Worm (Caenorhabditis elegans): ENCODE data around the gene gop-3.

The gop-3 gene

ce11 chrIII:5254108-5254507, 6.4 kb upstream of the gop-3 start, which contains the start of the genes sumv-1 and gop-1:
TSS of gene sumv-1 (minus strand) at chrIII:5254187.
TSS of gene gop-1 (plus strand) at chrIII:5254438.
- TF ChIP-seq nhr-11 (tag; optimal IDR thresholded peaks at IDR 0.05): no peak
- no peak for TF ChIP-seq ama-1 (optimal IDR thresholded peaks at IDR 0.05)
- no peak for TF ChIP-seq ceh-31 (tag; optimal IDR thresholded peaks at IDR 0.05)
- TF ChIP-seq npax-4 (tag; optimal IDR thresholded peaks at IDR 0.05): no peak
- no peak for TF ChIP-seq che-1 (tag; optimal IDR thresholded peaks at IDR 0.05)
- TF ChIP-seq hlh-6 (tag; optimal IDR thresholded peaks at IDR 0.05): no peak
- TF ChIP-seq fkh-10 (GFP tag; optimal IDR thresholded peaks at IDR 0.05): no peak
- peak; percentile 19 for TF ChIP-seq unc-42 (tag; optimal IDR thresholded peaks at IDR 0.05)

- no peak for TF ChIP-seq madf-2 (tag; optimal IDR thresholded peaks at IDR 0.05)
- TF ChIP-seq ztf-16 (tag; optimal IDR thresholded peaks at IDR 0.05): no peak
- no peak for TF ChIP-seq ceh-14 (tag; optimal IDR thresholded peaks at IDR 0.05)
- no peak for TF ChIP-seq tbx-7 (tag; optimal IDR thresholded peaks at IDR 0.05)
- no peak for TF ChIP-seq ceh-22 (tag; optimal IDR thresholded peaks at IDR 0.05)
These were observed 1.6 kb upstream of the gop-3 start, which contains the start of gene gop-2 for ce11 chrIII:5258918-5259317. TSS of gene gop-2 (plus strand) at chrIII:5259023.

- no peak for TF ChIP-seq ceh-31 (tag; optimal IDR thresholded peaks at IDR 0.05)
- no peak for TF ChIP-seq hlh-8 (tag; optimal IDR thresholded peaks at IDR 0.05)
- TF ChIP-seq fkh-6 (tag; optimal IDR thresholded peaks at IDR 0.05): no peak
- no peak for TF ChIP-seq hlh-13 (GFP tag; optimal IDR thresholded peaks at IDR 0.05)
These were observed 3.0 kb downstream of the gop-3 start, which contains the start of the genes C34E10.9 and hap-1 for ce11 chrIII:5263299-5263993. TSS of gene C34E10.9 (minus strand) at chrIII:5263399. TSS of gene hap-1 (plus strand) at chrIII:5263943.

- TF ChIP-seq T23F11.4 (GFP tag; optimal IDR thresholded peaks at IDR 0.05): no peak
- no peak for TF ChIP-seq pqm-1 (tag; optimal IDR thresholded peaks at IDR 0.05)
- TF ChIP-seq hlh-15 (tag; optimal IDR thresholded peaks at IDR 0.05): no peak
- no peak for TF ChIP-seq K02D7.2 (tag; optimal IDR thresholded peaks at IDR 0.05)
- TF ChIP-seq hlh-8 (tag; optimal IDR thresholded peaks at IDR 0.05): no peak
- TF ChIP-seq unc-42 (tag; optimal IDR thresholded peaks at IDR 0.05): no peak
- TF ChIP-seq pros-1 (tag; optimal IDR thresholded peaks at IDR 0.05): no peak
- no peak for TF ChIP-seq pag-3 (tag; optimal IDR thresholded peaks at IDR 0.05; ENCODE audit: borderline replicate concordance)
- no peak for TF ChIP-seq dve-1 (tag; optimal IDR thresholded peaks at IDR 0.05)
- no peak for TF ChIP-seq ama-1 (optimal IDR thresholded peaks at IDR 0.05)
- TF ChIP-seq lin-11 (tag; optimal IDR thresholded peaks at IDR 0.05): no peak
- TF ChIP-seq ceh-34 (tag; optimal IDR thresholded peaks at IDR 0.05): no peak
- no peak for TF ChIP-seq unc-3 (GFP tag; conservative IDR thresholded peaks at IDR 0.05)
- no peak for TF ChIP-seq unc-3 (tag; optimal IDR thresholded peaks at IDR 0.05)
These were observed 4.3 kb downstream of the gop-3 start, which contains the start of gene gro-1 for ce11 chrIII:5264813-5265212. TSS of gene gro-1 (plus strand) at chrIII:5265113.

ce11 chrIII:5267217-5267906, 6.9 kb downstream of the gop-3 start, which contains the start of gene ZC395.5:
TSS of gene ZC395.5 (plus strand) at chrIII:5267848.
- TF ChIP-seq ets-4 (tag; optimal IDR thresholded peaks at IDR 0.05) (no peak), ref-2 (tag; optimal IDR thresholded peaks at IDR 0.05) (no peak), sox-2 (GFP tag; IDR thresholded peaks at IDR 0.05) (no peak), lim-6 (tag; optimal IDR thresholded peaks at IDR 0.05) (no peak), T23F11.4 (GFP tag; optimal IDR thresholded peaks at IDR 0.05) (no peak), ceh-6 (GFP tag; optimal IDR thresholded peaks at IDR 0.05) (no peak), K09A11.1 (tag; optimal IDR thresholded peaks at IDR 0.05; ENCODE audit: insufficient read depth) (no peak), elt-2 (tag; optimal IDR thresholded peaks at IDR 0.05) (no peak), sox-4 (tag; optimal IDR thresholded peaks at IDR 0.05) (no peak), pag-3 (tag; optimal IDR thresholded peaks at IDR 0.05; ENCODE audit: borderline replicate concordance) (no peak), ceh-18 (tag; optimal IDR thresholded peaks at IDR 0.05) (no peak), pha-2 (tag; optimal IDR thresholded peaks at IDR 0.05) (no peak), ceh-31 (tag; optimal IDR thresholded peaks at IDR 0.05) (no peak), C38D4.7 (GFP tag; optimal IDR thresholded peaks at IDR 0.05) (no peak), ahr-1 (tag; optimal IDR thresholded peaks at IDR 0.05) (no peak), nhr-11 (tag; optimal IDR thresholded peaks at IDR 0.05) (no peak), ama-1 (optimal IDR thresholded peaks at IDR 0.05) (no peak), Y22D7AL.16 (tag; optimal IDR thresholded peaks at IDR 0.05) (no peak), unc-3 (GFP tag; conservative IDR thresholded peaks at IDR 0.05) (no peak), unc-3 (tag; optimal IDR thresholded peaks at IDR 0.05) (no peak)
